Worm (Caenorhabditis elegans) whole organism, L4 larva: Measurements from ENCODE around the gene let-754.

Experiments
- F10B5.3 ChIP-seq: sonication (generic microtip); optimal IDR thresholded peaks from 2 replicates; lab custom pipeline; 2016; ENCODE audit warnings: mild to moderate bottlenecking, missing genetic modification characterization, missing compliant biosample characterization
- F44E2.7 ChIP-seq: fragments of 200-800 bp; sonication (Bioruptor generic); IDR thresholded peaks from 2 replicates; pipeline ENCODE4 v2.1.2; 2022; ENCODE audit warnings: missing genetic modification characterization, missing compliant biosample characterization
- T20F7.1 ChIP-seq: fragments of 200-800 bp; sonication (Bioruptor generic); optimal IDR thresholded peaks from 2 replicates; lab custom pipeline; 2018; ENCODE audit warnings: mild to moderate bottlenecking, missing genetic modification characterization, missing compliant biosample characterization
- Y105C5A.15 ChIP-seq: fragments of 200-800 bp; sonication (Bioruptor generic); IDR thresholded peaks from 2 replicates; pipeline ENCODE4 v1.3.6; 2022; ENCODE audit warnings: missing genetic modification characterization, missing compliant biosample characterization
- Y48G9A.11 ChIP-seq: fragments of 200-800 bp; sonication (Bioruptor generic); IDR thresholded peaks from 2 replicates; pipeline ENCODE4 v1.3.6; 2022; ENCODE audit warnings: missing genetic modification reagents, missing genetic modification characterization, missing compliant biosample characterization
- Y75B8A.6 ChIP-seq: fragments of 200-800 bp; sonication (Bioruptor generic); IDR thresholded peaks from 2 replicates; pipeline ENCODE4 v1.3.6; 2022; ENCODE audit warnings: missing genetic modification reagents, missing genetic modification characterization, missing compliant biosample characterization
- ZK546.5 ChIP-seq, 2 experiments: sonication (generic microtip); optimal IDR thresholded peaks; 2 replicates each; lab custom pipeline; 2017; ENCODE audit warnings: missing biosample characterization in 2 of 2, missing genetic modification characterization in 2 of 2
- aha-1 ChIP-seq: fragments of 150-350 bp; peaks from one replicate; lab custom pipeline; 2014; ENCODE audit warnings: missing biosample characterization, missing genetic modification characterization
- aly-2 ChIP-seq: sonication (generic microtip); optimal IDR thresholded peaks from 2 replicates; lab custom pipeline; 2018; ENCODE audit warnings: missing biosample characterization, missing genetic modification characterization
- arid-1 ChIP-seq: fragments of 200-800 bp; sonication (Bioruptor generic); conservative IDR thresholded peaks from 2 replicates; pipeline ENCODE4 v1.3.6; 2022; ENCODE audit warnings: missing genetic modification reagents, missing genetic modification characterization, missing compliant biosample characterization
- ceh-32 ChIP-seq: sonication (generic microtip); optimal IDR thresholded peaks from 2 replicates; lab custom pipeline; 2016; ENCODE audit warnings: mild to moderate bottlenecking, missing genetic modification characterization, missing compliant biosample characterization; ENCODE audit not compliant: poor library complexity
- daf-19 ChIP-seq: fragments of 200-800 bp; sonication (Bioruptor generic); conservative IDR thresholded peaks from 2 replicates; pipeline ENCODE4 v1.3.6; 2022; ENCODE audit warnings: missing genetic modification characterization, missing compliant biosample characterization
- dmd-9 ChIP-seq: fragments of 200-800 bp; sonication (Bioruptor generic); IDR thresholded peaks from 2 replicates; pipeline ENCODE4 v1.3.6; 2022; ENCODE audit warnings: missing genetic modification reagents, missing genetic modification characterization, missing compliant biosample characterization
- dpl-1 ChIP-seq: fragments of 150-350 bp; optimal IDR thresholded peaks from 2 replicates; lab custom pipeline; 2014; ENCODE audit warnings: missing biosample characterization, missing genetic modification reagents, missing genetic modification characterization
- hif-1 ChIP-seq, 2 experiments: sonication (generic microtip); optimal IDR thresholded peaks; 2 replicates each; lab custom pipeline; 2016 to 2017; ENCODE audit warnings: missing compliant biosample characterization in 2 of 2, missing genetic modification characterization in 2 of 2, missing genetic modification reagents in 2 of 2, missing genotype in 2 of 2, mild to moderate bottlenecking in 1 of 2
- hlh-11 ChIP-seq: fragments of 200-800 bp; sonication (Bioruptor generic); optimal IDR thresholded peaks from 2 replicates; lab custom pipeline; 2018; ENCODE audit warnings: mild to moderate bottlenecking, missing genetic modification characterization, missing compliant biosample characterization
- lin-15B ChIP-seq: fragments of 150-350 bp; sonication (generic microtip); optimal IDR thresholded peaks from 3 replicates; lab custom pipeline; 2014; ENCODE audit warnings: missing biosample characterization, missing genetic modification characterization
- lin-39 ChIP-seq: fragments of 150-350 bp; optimal IDR thresholded peaks from 2 replicates; lab custom pipeline; 2014; ENCODE audit warnings: missing biosample characterization, missing genetic modification reagents, missing genetic modification characterization
- madf-5 ChIP-seq, 2 experiments: fragments of 200-800 bp; sonication (Bioruptor generic); IDR thresholded peaks; 2 replicates each; pipeline ENCODE4 v1.3.6; 2022; ENCODE audit warnings: missing compliant biosample characterization in 2 of 2, missing genetic modification characterization in 2 of 2
- mdt-29 ChIP-seq: fragments of 200-800 bp; sonication (Bioruptor generic); IDR thresholded peaks from 2 replicates; pipeline ENCODE4 v1.3.6; 2022; ENCODE audit warnings: missing genetic modification reagents, missing genetic modification characterization, missing compliant biosample characterization
- mes-2 ChIP-seq: sonication (generic microtip); optimal IDR thresholded peaks from 2 replicates; lab custom pipeline; 2016; ENCODE audit warnings: missing genotype, mild to moderate bottlenecking, missing genetic modification characterization, missing compliant biosample characterization; ENCODE audit not compliant: poor library complexity, severe bottlenecking
- nhr-102 ChIP-seq: sonication (generic microtip); optimal IDR thresholded peaks from 2 replicates; lab custom pipeline; 2016; ENCODE audit warnings: mild to moderate bottlenecking, missing genetic modification characterization, moderate library complexity, missing compliant biosample characterization
- nhr-111 ChIP-seq: fragments of 200-800 bp; sonication (Bioruptor generic); optimal IDR thresholded peaks from 2 replicates; lab custom pipeline; 2018; ENCODE audit warnings: mild to moderate bottlenecking, missing genetic modification characterization, missing compliant biosample characterization
- nhr-237 ChIP-seq: sonication (generic microtip); optimal IDR thresholded peaks from 2 replicates; lab custom pipeline; 2017; ENCODE audit warnings: missing biosample characterization, missing genetic modification characterization
- nhr-41 ChIP-seq: fragments of 200-800 bp; sonication (Bioruptor generic); IDR thresholded peaks from 2 replicates; pipeline ENCODE4 v1.3.6; 2022; ENCODE audit warnings: missing genetic modification reagents, missing genetic modification characterization, missing compliant biosample characterization
- nhr-76 ChIP-seq: fragments of 150-350 bp; optimal IDR thresholded peaks from 2 replicates; lab custom pipeline; 2014; ENCODE audit warnings: missing biosample characterization, missing genetic modification characterization
- pqm-1 ChIP-seq: sonication (generic microtip); optimal IDR thresholded peaks from 2 replicates; lab custom pipeline; 2017; ENCODE audit warnings: missing biosample characterization, missing genetic modification characterization
- rbr-2 ChIP-seq: sonication (generic microtip); optimal IDR thresholded peaks from 2 replicates; lab custom pipeline; 2016; ENCODE audit warnings: missing genotype, missing genetic modification characterization, missing compliant biosample characterization
- saeg-2 ChIP-seq: fragments of 200-800 bp; sonication (Bioruptor generic); IDR thresholded peaks from 2 replicates; pipeline ENCODE4 v1.3.6; 2022; ENCODE audit warnings: missing genetic modification reagents, missing genetic modification characterization, missing compliant biosample characterization
- skn-1 ChIP-seq: fragments of 150-350 bp; optimal IDR thresholded peaks from 2 replicates; lab custom pipeline; 2014; ENCODE audit warnings: missing biosample characterization, missing genetic modification characterization
- snpc-4 ChIP-seq: fragments of 150-350 bp; optimal IDR thresholded peaks from 2 replicates; lab custom pipeline; 2014; ENCODE audit warnings: missing biosample characterization, missing genetic modification characterization
- tag-97 ChIP-seq: fragments of 200-800 bp; sonication (Bioruptor generic); IDR thresholded peaks from 2 replicates; pipeline ENCODE4 v1.3.6; 2022; ENCODE audit warnings: missing genetic modification characterization, missing compliant biosample characterization
- unc-130 ChIP-seq: sonication (generic microtip); optimal IDR thresholded peaks from 2 replicates; lab custom pipeline; 2016; ENCODE audit warnings: missing genetic modification reagents, missing genetic modification characterization, missing compliant biosample characterization
- unc-62 ChIP-seq, 3 experiments: fragments of 150-350 bp in 1 of 3; sonication (generic microtip); optimal IDR thresholded peaks in 2 of 3; peaks in 1 of 3; 1 replicate in 1 of 3; 2 replicates in 2 of 3; lab custom pipeline; 2014 to 2017; ENCODE audit warnings: missing biosample characterization in 3 of 3, missing genetic modification characterization in 3 of 3, missing genetic modification reagents in 3 of 3, missing genotype in 1 of 3
- vab-7 ChIP-seq: fragments of 200-800 bp; sonication (Bioruptor generic); IDR thresholded peaks from 2 replicates; pipeline ENCODE4 v1.3.6; 2022; ENCODE audit warnings: missing genetic modification reagents, missing genetic modification characterization, missing compliant biosample characterization
- zag-1 ChIP-seq: fragments of 150-350 bp; optimal IDR thresholded peaks from 2 replicates; lab custom pipeline; 2014; ENCODE audit warnings: missing biosample characterization, missing genetic modification characterization
- zfp-3 ChIP-seq: fragments of 200-800 bp; sonication (Bioruptor generic); conservative IDR thresholded peaks from 2 replicates; pipeline ENCODE4 v1.3.6; 2022; ENCODE audit warnings: missing genetic modification reagents, missing genetic modification characterization, missing compliant biosample characterization
- zip-2 ChIP-seq: fragments of 150-350 bp; optimal IDR thresholded peaks from 2 replicates; lab custom pipeline; 2014; ENCODE audit warnings: missing biosample characterization, missing genetic modification characterization
- ztf-11 ChIP-seq: fragments of 150-350 bp; optimal IDR thresholded peaks from 2 replicates; lab custom pipeline; 2014; ENCODE audit warnings: missing biosample characterization, missing genetic modification characterization
- ztf-7 ChIP-seq: fragments of 150-350 bp; optimal IDR thresholded peaks from 2 replicates; lab custom pipeline; 2014; ENCODE audit warnings: missing biosample characterization, missing genetic modification characterization

Gene let-754

DNA sequence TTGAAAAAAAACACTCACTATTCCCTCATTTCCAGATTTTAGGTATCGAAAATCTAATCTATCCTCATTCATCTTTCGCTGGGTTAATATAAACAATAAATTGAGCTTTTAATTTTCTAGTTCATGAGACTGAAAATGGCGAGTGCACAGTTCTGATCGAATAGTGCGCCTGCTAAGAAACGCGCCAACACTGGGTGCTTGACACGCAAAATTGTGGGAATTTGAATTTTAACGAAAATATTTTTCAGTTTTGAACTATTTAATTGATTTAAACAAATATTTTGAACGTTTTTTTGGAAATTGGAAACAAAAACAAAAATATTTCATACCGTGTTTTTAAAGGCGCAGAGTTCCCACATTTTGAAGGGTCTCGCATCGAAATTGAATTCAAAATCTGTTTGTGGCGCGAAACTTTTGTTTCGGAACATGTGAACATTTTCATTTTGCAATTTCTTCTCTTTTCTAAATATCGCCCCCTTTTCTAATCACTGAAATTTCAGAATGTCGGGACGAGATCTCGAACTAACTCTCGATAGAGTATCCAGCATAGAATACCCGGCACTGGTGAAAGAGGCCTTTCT lies 24.5 kb downstream of the let-754 start, which contains the start of the genes C29E4.13 and npp-15 (continued):
- TF ChIP-seq ZK546.5 (tag; optimal IDR thresholded peaks at IDR 0.05; lab: Kevin White, UChicago) (no peak), tag-97 (no peak), aha-1 (tag; lab: Kevin White, UChicago) (no peak), pqm-1 (tag; lab: Kevin White, UChicago) (peak; percentile 21), rbr-2 (tag; lab: Kevin White, UChicago) (no peak), madf-5 (GFP tag; IDR thresholded peaks at IDR 0.05; lab: Robert Waterston, UW) (no peak)

- TF ChIP-seq zag-1 (tag; lab: Kevin White, UChicago) (no peak), aha-1 (tag; lab: Kevin White, UChicago) (peak; percentile 70), mes-2 (tag; lab: Kevin White, UChicago) (peak; percentile 7), dmd-9 (GFP tag; lab: Robert Waterston, UW) (no peak), snpc-4 (tag; lab: Kevin White, UChicago) (no peak)
Measured at ce11 chrIII:7925968-7926367, 27.1 kb downstream of the let-754 start.

ce11 chrIII:7924821-7925220 lies 28.3 kb downstream of the let-754 start, which contains the start of gene tag-250:
Gene tag-250, minus strand, starts transcription at chrIII:7924921.
- TF ChIP-seq unc-62 (GFP tag; optimal IDR thresholded peaks at IDR 0.05 in 1 of 2; lab: Kevin White, UChicago), result peak in 1 of 2 experiments; percentile 72
- TF ChIP-seq unc-62 (tag; optimal IDR thresholded peaks at IDR 0.05; lab: Kevin White, UChicago), result no peak
- TF ChIP-seq saeg-2 (GFP tag; lab: Robert Waterston, UW), result no peak
- TF ChIP-seq, all 104 proteins: peak for 1

DNA sequence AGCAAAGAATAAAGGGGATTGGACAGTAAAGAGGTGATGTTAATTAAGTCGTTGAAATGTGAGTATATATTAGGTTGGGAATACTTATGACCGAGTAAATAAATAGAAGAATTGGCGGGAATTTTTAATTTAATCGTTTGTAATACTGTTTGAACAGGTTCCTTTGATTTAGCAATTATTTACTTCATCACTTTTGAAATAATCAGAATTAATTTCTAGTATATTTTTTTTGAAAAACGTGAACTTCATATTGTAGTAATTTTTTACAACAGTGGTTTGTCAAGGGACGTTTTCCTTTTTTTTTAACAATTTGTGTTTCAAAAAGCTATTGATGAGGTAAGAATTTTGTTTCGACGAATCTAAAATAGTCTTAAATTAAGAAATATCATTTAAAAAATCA lies 30.9 kb downstream of the let-754 start, which contains the start of gene C29E4.17:
Gene C29E4.17 (plus strand): TSS at position 301 of the 400 bp plus-strand sequence.
- TF ChIP-seq nhr-41 (GFP tag; lab: Robert Waterston, UW) (no peak), nhr-111 (no peak), ztf-11 (tag; lab: Kevin White, UChicago) (no peak), F10B5.3 (tag; lab: Kevin White, UChicago) (no peak), dpl-1 (GFP tag; lab: Kevin White, UChicago) (no peak), vab-7 (GFP tag; lab: Robert Waterston, UW) (no peak), zip-2 (tag; lab: Kevin White, UChicago) (no peak), lin-39 (tag; lab: Kevin White, UChicago) (no peak), nhr-76 (tag; lab: Kevin White, UChicago) (no peak), zfp-3 (no peak), hlh-11 (no peak), lin-15B (no peak), skn-1 (tag; lab: Kevin White, UChicago) (no peak), Y105C5A.15 (GFP tag; lab: Robert Waterston, UW) (no peak), ceh-32 (no peak), Y75B8A.6 (GFP tag; lab: Robert Waterston, UW) (no peak)

DNA sequence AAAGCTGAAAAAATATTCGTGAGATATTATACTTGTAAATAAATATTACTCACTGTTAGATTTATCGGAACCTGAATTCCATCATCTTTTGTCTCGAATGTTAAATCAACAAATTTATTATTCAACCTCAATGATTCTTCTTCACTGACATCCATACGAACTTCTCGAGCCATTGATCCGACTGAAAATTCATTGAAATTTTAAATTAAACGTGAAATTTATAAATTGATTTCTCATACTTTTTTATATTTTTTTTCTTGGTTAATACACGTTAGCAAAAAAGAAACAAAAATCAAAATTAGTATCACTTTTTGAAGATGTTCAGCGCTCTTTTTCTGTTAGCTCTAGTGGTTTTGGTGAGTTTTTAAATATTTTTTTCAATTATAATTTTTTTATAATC lies 33.3 kb downstream of the let-754 start, which contains the start of gene C29E4.14:
Gene C29E4.14 (plus strand): TSS at position 301 of the 400 bp plus-strand sequence.
- no peak for TF ChIP-seq unc-130 (GFP tag; lab: Kevin White, UChicago)
- no peak for TF ChIP-seq arid-1
- no peak for TF ChIP-seq Y75B8A.6 (GFP tag; lab: Robert Waterston, UW)
- TF ChIP-seq aha-1 (tag; lab: Kevin White, UChicago), result no peak
- TF ChIP-seq tag-97, result no peak
- no peak for TF ChIP-seq nhr-76 (tag; lab: Kevin White, UChicago)
- no peak for TF ChIP-seq Y48G9A.11 (GFP tag; lab: Robert Waterston, UW)
- no peak for TF ChIP-seq hif-1 (tag; optimal IDR thresholded peaks at IDR 0.05; lab: Kevin White, UChicago)
- no peak for TF ChIP-seq nhr-102 (tag; lab: Kevin White, UChicago)
- no peak for TF ChIP-seq madf-5 (GFP tag; IDR thresholded peaks at IDR 0.05; lab: Robert Waterston, UW)
- no peak for TF ChIP-seq mdt-29 (GFP tag; lab: Robert Waterston, UW)
- TF ChIP-seq T20F7.1 (GFP tag; lab: Kevin White, UChicago), result no peak
- no peak for TF ChIP-seq aly-2 (tag; lab: Kevin White, UChicago)
- TF ChIP-seq daf-19 (GFP tag; lab: Robert Waterston, UW), result no peak
- no peak for TF ChIP-seq ztf-7 (tag; lab: Kevin White, UChicago)
- TF ChIP-seq F44E2.7 (GFP tag; lab: Robert Waterston, UW), result no peak
- no peak for TF ChIP-seq nhr-237 (tag; lab: Kevin White, UChicago)
- TF ChIP-seq, all 104 proteins: peak for 0
